Fruit fly (Drosophila melanogaster): Measurements from ENCODE around the gene CG17219.

Gene CG17219

DNA sequence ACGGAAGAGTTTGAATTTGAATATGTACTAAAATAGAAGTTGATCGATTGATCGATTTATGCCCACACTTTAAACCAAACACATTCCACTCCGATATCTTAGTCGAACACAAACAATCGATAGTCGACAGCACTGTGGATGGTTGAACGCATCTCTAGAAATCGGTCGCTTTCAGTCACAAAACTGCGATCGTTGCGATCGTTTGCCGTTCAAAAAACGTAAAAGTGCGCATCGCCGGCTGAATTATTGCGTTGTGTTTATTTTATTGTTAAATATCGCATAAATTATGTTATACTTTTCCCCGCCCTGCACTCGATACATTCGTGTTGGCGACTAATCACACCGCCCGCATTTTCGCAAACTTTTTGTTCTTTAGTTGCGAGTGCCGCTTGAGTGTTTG is 29.9 kb upstream of the CG17219 start, which contains the start of gene Ccdc85 (continued):
- no peak for TF ChIP-seq CG9437 (GFP tag; optimal IDR thresholded peaks at IDR 0.05)
- no peak for TF ChIP-seq CG2202 (tag; optimal IDR thresholded peaks at IDR 0.05)
- no peak for TF ChIP-seq shn (GFP tag; optimal IDR thresholded peaks at IDR 0.05)
- peak; percentile 97 for TF ChIP-seq CG14860 (GFP tag; IDR thresholded peaks at IDR 0.05; ENCODE audit: partially characterized antibody)
- TF ChIP-seq Optix (GFP tag; IDR thresholded peaks at IDR 0.05): no peak
- TF ChIP-seq CG7987 (GFP tag; optimal IDR thresholded peaks at IDR 0.05): no peak
- TF ChIP-seq CG31365 (tag; optimal IDR thresholded peaks at IDR 0.05): no peak
- TF ChIP-seq Hmx (GFP tag; optimal IDR thresholded peaks at IDR 0.05): no peak
- TF ChIP-seq sens-2 (GFP tag; IDR thresholded peaks at IDR 0.05): no peak
- TF ChIP-seq gcm2 (GFP tag; optimal IDR thresholded peaks at IDR 0.05): no peak
- peak; percentile 22 for TF ChIP-seq CrebB (tag; optimal IDR thresholded peaks at IDR 0.05)
- no peak for TF ChIP-seq CG14965 (GFP tag; optimal IDR thresholded peaks at IDR 0.05; ENCODE audit: borderline replicate concordance)
- no peak for TF ChIP-seq yki (optimal IDR thresholded peaks at IDR 0.05)
- TF ChIP-seq CG4360 (GFP tag; IDR thresholded peaks at IDR 0.05): no peak
- no peak for TF ChIP-seq ash1 (GFP tag; optimal IDR thresholded peaks at IDR 0.05)
- no peak for TF ChIP-seq NC2α (GFP tag; optimal IDR thresholded peaks at IDR 0.05)
- peak; percentile 17 for TF ChIP-seq grau (tag; optimal IDR thresholded peaks at IDR 0.05)
- TF ChIP-seq Fer3 (tag; optimal IDR thresholded peaks at IDR 0.05): no peak
- TF ChIP-seq Atf-2 (GFP tag; optimal IDR thresholded peaks at IDR 0.05): no peak
- TF ChIP-seq CG17359 (tag; optimal IDR thresholded peaks at IDR 0.05): no peak
- no peak for TF ChIP-seq bowl (GFP tag; IDR thresholded peaks at IDR 0.05)
- TF ChIP-seq HLH54F (GFP tag; optimal IDR thresholded peaks at IDR 0.05): no peak
- no peak for TF ChIP-seq slou (GFP tag; optimal IDR thresholded peaks at IDR 0.05)
- no peak for TF ChIP-seq ems (GFP tag; optimal IDR thresholded peaks at IDR 0.05)
- no peak for TF ChIP-seq Nf-YC (tag; optimal IDR thresholded peaks at IDR 0.05)
- no peak for TF ChIP-seq bcd (GFP tag; optimal IDR thresholded peaks at IDR 0.05)
- TF ChIP-seq btn (GFP tag; optimal IDR thresholded peaks at IDR 0.05): no peak
- TF ChIP-seq gt (GFP tag; IDR thresholded peaks at IDR 0.05): no peak
- 0 out of 2 replicates have a peak, but pooled peaks have one; percentile 5 for TF ChIP-seq Oaz (GFP tag; IDR thresholded peaks at IDR 0.05)
- TF ChIP-seq CG3726 (GFP tag; IDR thresholded peaks at IDR 0.05): no peak
- TF ChIP-seq ham (GFP tag; IDR thresholded peaks at IDR 0.05): no peak
- peak; percentile 26 for TF ChIP-seq NC2β (GFP tag; optimal IDR thresholded peaks at IDR 0.05)
- no peak for TF ChIP-seq lmd (GFP tag; IDR thresholded peaks at IDR 0.05)
- TF ChIP-seq CG32772 (GFP tag; IDR thresholded peaks at IDR 0.05): no peak
- TF ChIP-seq esg (GFP tag; conservative IDR thresholded peaks at IDR 0.05): no peak
- TF ChIP-seq so (GFP tag; IDR thresholded peaks at IDR 0.05): no peak
- no peak for TF ChIP-seq Sox100B (GFP tag; optimal IDR thresholded peaks at IDR 0.05)
- peak; percentile 58 for TF ChIP-seq Ets97D (GFP tag; optimal IDR thresholded peaks at IDR 0.05)
- TF ChIP-seq chm (GFP tag; IDR thresholded peaks at IDR 0.05): no peak
- TF ChIP-seq CG12071 (GFP tag; optimal IDR thresholded peaks at IDR 0.05): no peak
- no peak for TF ChIP-seq nau (GFP tag; optimal IDR thresholded peaks at IDR 0.05)
- no peak for TF ChIP-seq CG4617 (GFP tag; optimal IDR thresholded peaks at IDR 0.05; ENCODE audit: borderline replicate concordance)
- TF ChIP-seq br (optimal IDR thresholded peaks at IDR 0.05): no peak
- no peak for TF ChIP-seq CG10654 (GFP tag; optimal IDR thresholded peaks at IDR 0.05)
- TF ChIP-seq bigmax (GFP tag; optimal IDR thresholded peaks at IDR 0.05): no peak
- peak; percentile 58 for TF ChIP-seq HmgZ (tag; optimal IDR thresholded peaks at IDR 0.05)
- peak; percentile 98 for TF ChIP-seq Bgb (GFP tag; IDR thresholded peaks at IDR 0.05; ENCODE audit: partially characterized antibody)
- TF ChIP-seq CG11085 (GFP tag; IDR thresholded peaks at IDR 0.05): no peak
- no peak for TF ChIP-seq Hand (GFP tag; optimal IDR thresholded peaks at IDR 0.05)
- 0 out of 2 replicates have a peak, but pooled peaks have one; percentile 13 for TF ChIP-seq slbo (GFP tag; IDR thresholded peaks at IDR 0.05)
- peak; percentile 43 for TF ChIP-seq CG17186 (GFP tag; optimal IDR thresholded peaks at IDR 0.05)
- no peak for TF ChIP-seq luna (GFP tag; optimal IDR thresholded peaks at IDR 0.05)
- no peak for TF ChIP-seq z (GFP tag; IDR thresholded peaks at IDR 0.05)
- TF ChIP-seq Med (GFP tag): peak; percentile 93

All from whole organism, embryonic.